Fruit fly (Drosophila melanogaster): ENCODE measurements around the gene MRP.

MRP gene

DNA sequence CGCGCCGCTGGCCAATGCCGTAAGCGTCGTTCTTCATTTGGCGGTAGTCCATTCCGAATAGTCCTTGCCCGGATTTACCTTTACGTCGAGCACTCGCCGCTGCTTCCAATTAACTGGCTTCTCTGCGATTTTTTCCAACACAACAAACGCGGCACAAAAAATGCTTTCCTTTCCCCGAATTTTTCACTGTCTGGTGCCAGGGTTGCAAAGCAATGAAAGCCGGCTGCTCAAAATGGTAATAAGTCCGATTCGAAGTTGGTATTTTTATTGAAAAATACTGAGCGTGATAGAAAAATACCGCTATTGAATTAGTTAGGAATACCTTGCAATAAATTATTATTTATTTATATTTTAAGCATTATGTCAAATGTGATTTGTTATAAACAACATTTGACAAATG lies 6.6 kb upstream of the MRP start:
- TF ChIP-seq Pif1A (GFP tag; optimal IDR thresholded peaks at IDR 0.05) = no peak
- TF ChIP-seq D1 (tag; optimal IDR thresholded peaks at IDR 0.05) = no peak
- TF ChIP-seq CG15710 (tag; optimal IDR thresholded peaks at IDR 0.05) = no peak
- TF ChIP-seq CG14655 (GFP tag; optimal IDR thresholded peaks at IDR 0.05) = no peak
- TF ChIP-seq gl (tag; optimal IDR thresholded peaks at IDR 0.05) = no peak
- no peak for TF ChIP-seq fd96Ca (GFP tag; IDR thresholded peaks at IDR 0.05)
- TF ChIP-seq CG10348 (GFP tag; IDR thresholded peaks at IDR 0.05) = no peak
- TF ChIP-seq Pif1B (GFP tag; optimal IDR thresholded peaks at IDR 0.05) = no peak
- TF ChIP-seq EcR (GFP tag; optimal IDR thresholded peaks at IDR 0.05) = no peak
- no peak for TF ChIP-seq CG4496 (GFP tag; IDR thresholded peaks at IDR 0.05)
- TF ChIP-seq CG32121 (GFP tag; IDR thresholded peaks at IDR 0.05) = no peak
- no peak for TF ChIP-seq Snoo (tag; optimal IDR thresholded peaks at IDR 0.05)
- no peak for TF ChIP-seq CG34367 (tag; optimal IDR thresholded peaks at IDR 0.05)
- no peak for TF ChIP-seq CG17806 (tag; optimal IDR thresholded peaks at IDR 0.05)
- TF ChIP-seq Ets98B (GFP tag; IDR thresholded peaks at IDR 0.05) = no peak
- TF ChIP-seq CG12605 (GFP tag; IDR thresholded peaks at IDR 0.05) = no peak
- no peak for TF ChIP-seq rn (GFP tag; IDR thresholded peaks at IDR 0.05)
- TF ChIP-seq CG13204 (GFP tag; optimal IDR thresholded peaks at IDR 0.05) = no peak
- TF ChIP-seq CG8159 (tag; optimal IDR thresholded peaks at IDR 0.05) = no peak

DNA sequence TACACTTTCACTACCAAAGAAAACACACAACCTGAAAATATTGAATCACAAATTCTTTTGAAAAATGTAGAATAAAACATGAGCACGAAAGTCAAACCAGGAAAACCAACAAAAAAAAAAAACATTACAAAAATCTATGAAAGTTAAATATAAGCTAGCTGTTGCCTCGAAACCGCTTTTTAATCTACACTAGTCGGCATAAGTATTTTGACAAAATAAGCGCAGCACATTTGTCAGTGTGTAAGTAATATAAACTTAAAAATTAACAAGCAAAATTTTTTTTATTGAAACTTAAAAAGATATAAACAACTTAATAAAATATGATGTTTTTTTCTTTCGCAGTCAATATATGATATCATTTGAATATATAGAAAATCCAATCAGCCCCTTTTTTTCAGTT lies 6.0 kb upstream of the MRP start, which contains the start of gene CG5787:
TSS of gene CG5787 (minus strand) at position 101 of the 400 bp plus-strand sequence.
- TF ChIP-seq fd96Ca (GFP tag; IDR thresholded peaks at IDR 0.05) = no peak
- no peak for TF ChIP-seq CG8159 (tag; optimal IDR thresholded peaks at IDR 0.05)
- TF ChIP-seq EcR (GFP tag; optimal IDR thresholded peaks at IDR 0.05) = no peak
- no peak for TF ChIP-seq CG14655 (GFP tag; optimal IDR thresholded peaks at IDR 0.05)
- TF ChIP-seq CG15710 (tag; optimal IDR thresholded peaks at IDR 0.05) = no peak
- TF ChIP-seq Snoo (tag; optimal IDR thresholded peaks at IDR 0.05) = no peak
- TF ChIP-seq CG9948 (tag; optimal IDR thresholded peaks at IDR 0.05) = no peak
- no peak for TF ChIP-seq CG32121 (GFP tag; IDR thresholded peaks at IDR 0.05)
- TF ChIP-seq gl (tag; optimal IDR thresholded peaks at IDR 0.05) = no peak
- no peak for TF ChIP-seq CG34367 (tag; optimal IDR thresholded peaks at IDR 0.05)
- TF ChIP-seq rn (GFP tag; IDR thresholded peaks at IDR 0.05) = no peak
- TF ChIP-seq Ets98B (GFP tag; IDR thresholded peaks at IDR 0.05) = no peak
- TF ChIP-seq Pif1A (GFP tag; optimal IDR thresholded peaks at IDR 0.05) = no peak
- no peak for TF ChIP-seq D1 (tag; optimal IDR thresholded peaks at IDR 0.05)
- TF ChIP-seq Pif1B (GFP tag; optimal IDR thresholded peaks at IDR 0.05) = no peak

DNA sequence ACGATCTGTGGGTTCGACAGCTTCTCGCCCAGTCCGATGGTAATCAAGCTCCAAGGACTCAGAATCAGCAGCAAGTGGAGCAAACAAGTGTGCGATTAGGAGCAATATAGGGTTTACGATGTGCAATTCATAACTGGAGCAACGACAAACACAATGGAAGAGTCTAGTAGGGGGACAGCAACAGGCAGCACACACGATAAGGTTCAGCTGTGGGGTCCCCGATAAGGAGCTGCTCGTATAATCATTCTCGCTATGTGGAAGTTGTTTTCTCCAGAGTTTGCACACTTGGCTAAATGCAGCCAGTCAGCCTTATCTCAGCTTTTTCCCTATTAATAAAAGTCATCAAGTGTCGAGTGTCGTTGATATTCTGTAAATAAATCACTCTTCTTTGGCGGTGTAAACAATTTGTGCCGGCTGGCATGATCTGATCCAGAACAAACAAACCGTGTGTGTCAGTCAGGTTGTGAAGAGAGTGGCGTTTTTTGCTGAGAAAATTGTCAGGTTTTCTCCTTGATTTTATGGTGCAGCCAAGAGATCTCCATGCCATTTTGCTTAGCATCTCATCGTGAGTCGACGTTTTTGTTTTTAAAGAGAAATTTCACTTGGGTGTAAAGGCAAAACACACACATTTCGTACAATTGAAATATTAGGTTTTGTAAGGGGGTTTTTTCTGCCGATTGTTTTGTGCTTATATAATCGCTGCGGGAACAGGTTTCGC lies 1.0 kb downstream of the MRP start:
- TF ChIP-seq CG4496 (GFP tag; IDR thresholded peaks at IDR 0.05) (peak; percentile 30; the same call in 2 of the 3 replicates), gl (tag; optimal IDR thresholded peaks at IDR 0.05) (peak; percentile 32), EcR (GFP tag; optimal IDR thresholded peaks at IDR 0.05) (peak; percentile 49), fd96Ca (GFP tag; IDR thresholded peaks at IDR 0.05) (no peak), CG12605 (GFP tag; IDR thresholded peaks at IDR 0.05) (no peak), Pif1A (GFP tag; optimal IDR thresholded peaks at IDR 0.05) (no peak), CG32121 (GFP tag; IDR thresholded peaks at IDR 0.05) (0 out of 2 replicates have a peak, but pooled peaks have one; percentile 12)

DNA sequence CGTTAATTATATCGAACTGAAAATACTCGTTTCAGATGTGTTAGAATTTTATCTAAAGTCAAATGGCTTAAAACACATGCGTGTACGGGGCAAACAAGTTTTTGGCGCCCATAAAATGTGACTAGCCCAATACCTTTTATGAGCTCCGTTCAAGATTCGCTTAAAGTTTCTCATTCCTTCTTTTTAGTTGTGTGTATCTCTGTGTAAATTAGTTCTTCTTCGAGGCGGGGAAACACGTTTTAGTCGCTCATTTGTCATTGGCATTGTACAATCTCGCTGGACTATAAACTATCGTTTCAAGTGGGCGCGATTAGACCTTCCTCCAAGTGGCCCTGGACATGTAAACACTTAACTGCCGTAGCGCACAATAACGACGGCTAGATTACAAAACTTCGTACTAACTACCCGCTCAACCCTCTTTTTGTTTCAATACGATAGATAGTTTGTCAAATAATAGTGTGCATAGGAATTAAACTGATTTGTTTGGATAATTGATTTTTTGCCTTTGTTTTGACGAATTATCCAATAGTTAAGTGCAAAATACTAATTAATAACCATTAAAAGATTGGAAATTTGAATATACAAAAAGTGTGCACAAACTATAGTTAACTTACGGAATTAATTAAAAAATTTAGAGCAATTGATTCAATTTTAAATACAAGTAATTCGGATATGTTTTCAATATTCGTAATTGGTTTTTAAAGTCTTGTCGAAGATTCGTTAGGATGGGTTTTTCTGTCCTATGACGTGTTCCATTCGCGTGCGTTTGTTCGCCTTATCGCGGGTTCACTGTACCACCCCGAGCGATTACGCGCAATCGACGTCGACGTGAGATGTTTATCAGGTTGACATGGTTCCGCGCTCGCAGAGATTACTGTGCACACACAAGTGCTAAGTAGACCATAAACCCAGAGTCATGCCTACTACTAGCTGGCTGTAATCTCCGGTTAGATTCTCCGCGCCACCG lies 1.9 kb downstream of the MRP start:
- TF ChIP-seq Snoo (tag; optimal IDR thresholded peaks at IDR 0.05) (peak; percentile 19), CG17806 (tag; optimal IDR thresholded peaks at IDR 0.05) (peak; percentile 45), rn (GFP tag; IDR thresholded peaks at IDR 0.05) (peak; percentile 18; the same call in 1 of the 2 replicates), CG4496 (GFP tag; IDR thresholded peaks at IDR 0.05) (peak; percentile 76), CG34367 (tag; optimal IDR thresholded peaks at IDR 0.05) (no peak), CG8159 (tag; optimal IDR thresholded peaks at IDR 0.05) (peak; percentile 51), Pif1A (GFP tag; optimal IDR thresholded peaks at IDR 0.05) (peak; percentile 42), gl (tag; optimal IDR thresholded peaks at IDR 0.05) (no peak), CG13204 (GFP tag; optimal IDR thresholded peaks at IDR 0.05) (no peak), CG14655 (GFP tag; optimal IDR thresholded peaks at IDR 0.05) (no peak), D1 (tag; optimal IDR thresholded peaks at IDR 0.05) (no peak), CG9948 (tag; optimal IDR thresholded peaks at IDR 0.05) (peak; percentile 12), CG10348 (GFP tag; IDR thresholded peaks at IDR 0.05) (no peak), Ets98B (GFP tag; IDR thresholded peaks at IDR 0.05) (peak; percentile 55), fd96Ca (GFP tag; IDR thresholded peaks at IDR 0.05) (peak; percentile 79), Pif1B (GFP tag; optimal IDR thresholded peaks at IDR 0.05) (peak; percentile 9), CG32121 (GFP tag; IDR thresholded peaks at IDR 0.05) (peak; percentile 68; the same call in 1 of the 2 replicates), CG12605 (GFP tag; IDR thresholded peaks at IDR 0.05) (peak; percentile 33; the same call in 1 of the 2 replicates), CG15710 (tag; optimal IDR thresholded peaks at IDR 0.05) (peak; percentile 26), CG8301 (tag; optimal IDR thresholded peaks at IDR 0.05) (peak; percentile 65), EcR (GFP tag; optimal IDR thresholded peaks at IDR 0.05) (peak; percentile 37)

DNA sequence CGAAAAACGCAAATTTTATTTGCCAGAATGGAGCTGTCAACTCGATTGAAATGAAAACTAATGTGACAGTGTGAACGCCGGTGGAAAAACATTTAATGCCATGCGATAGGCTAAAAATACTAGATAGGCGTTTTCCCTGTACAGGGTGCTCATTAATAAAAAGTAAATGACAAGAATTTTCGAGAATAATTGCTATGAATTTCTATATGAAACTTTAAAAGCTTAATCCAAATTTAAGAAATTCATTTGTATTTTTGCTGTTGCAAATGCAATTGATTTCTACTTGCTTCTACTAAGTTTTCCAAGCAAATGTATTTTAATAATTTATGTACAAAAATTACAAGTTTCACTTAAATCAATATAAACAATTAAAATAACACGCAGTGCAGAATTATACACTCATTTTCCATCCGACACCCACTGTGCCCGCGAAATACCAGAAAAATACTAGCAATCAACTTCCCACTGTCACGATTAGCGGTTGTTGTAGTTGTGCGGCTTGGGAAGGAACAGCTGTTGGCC lies 3.0 kb downstream of the MRP start, which contains the start of gene Pih1D1:
TSS of gene Pih1D1 (minus strand) at position 50 of the 522 bp plus-strand sequence.
- TF ChIP-seq Pif1A (GFP tag; optimal IDR thresholded peaks at IDR 0.05) (no peak), CG8301 (tag; optimal IDR thresholded peaks at IDR 0.05) (peak; percentile 96), CG9948 (tag; optimal IDR thresholded peaks at IDR 0.05) (peak; percentile 96), rn (GFP tag; IDR thresholded peaks at IDR 0.05) (peak; percentile 94), Ets98B (GFP tag; IDR thresholded peaks at IDR 0.05) (peak; percentile 91), gl (tag; optimal IDR thresholded peaks at IDR 0.05) (peak; percentile 67), CG34367 (tag; optimal IDR thresholded peaks at IDR 0.05) (peak; percentile 89), CG4496 (GFP tag; IDR thresholded peaks at IDR 0.05) (peak; percentile 97), CG32121 (GFP tag; IDR thresholded peaks at IDR 0.05) (peak; percentile 96), fd96Ca (GFP tag; IDR thresholded peaks at IDR 0.05) (peak; percentile 89), CG13204 (GFP tag; optimal IDR thresholded peaks at IDR 0.05) (peak; percentile 40), CG17806 (tag; optimal IDR thresholded peaks at IDR 0.05) (peak; percentile 95), CG14655 (GFP tag; optimal IDR thresholded peaks at IDR 0.05) (peak; percentile 98), Pif1B (GFP tag; optimal IDR thresholded peaks at IDR 0.05) (peak; percentile 83), Snoo (tag; optimal IDR thresholded peaks at IDR 0.05) (peak; percentile 92), CG10348 (GFP tag; IDR thresholded peaks at IDR 0.05) (peak; percentile 88), D1 (tag; optimal IDR thresholded peaks at IDR 0.05) (no peak), CG15710 (tag; optimal IDR thresholded peaks at IDR 0.05) (peak; percentile 95), CG8159 (tag; optimal IDR thresholded peaks at IDR 0.05) (peak; percentile 96), CG12605 (GFP tag; IDR thresholded peaks at IDR 0.05) (peak; percentile 87), EcR (GFP tag; optimal IDR thresholded peaks at IDR 0.05) (no peak)

Data from whole organism, pupa.